Fruit fly (Drosophila melanogaster) whole organism, pupa: Measurements from ENCODE around the gene meng.

Experiments used
- CG10348 ChIP-seq: fragments of 200-800 bp; sonication (Bioruptor generic); IDR thresholded peaks from 2 replicates; pipeline ENCODE4 v1.3.6; 2022; ENCODE audit warnings: missing biosample characterization, missing genetic modification characterization
- CG4496 ChIP-seq: fragments of 200-800 bp; sonication (Bioruptor generic); IDR thresholded peaks from 3 replicates; pipeline ENCODE4 v1.3.6; 2022; ENCODE audit warnings: missing biosample characterization, missing genetic modification characterization
- D1 ChIP-seq: fragments of 200-800 bp; sonication (Bioruptor generic); optimal IDR thresholded peaks from 2 replicates; lab custom pipeline; 2018; ENCODE audit warnings: missing biosample characterization, mild to moderate bottlenecking, missing genetic modification characterization, moderate library complexity
- EcR ChIP-seq: fragments of 200-800 bp; sonication (Bioruptor generic); optimal IDR thresholded peaks from 3 replicates; lab custom pipeline; 2019; ENCODE audit warnings: missing biosample characterization, missing genetic modification characterization, mild to moderate bottlenecking, moderate library complexity, missing genetic modification reagents
- Pif1B ChIP-seq: fragments of 200-800 bp; sonication (Bioruptor generic); optimal IDR thresholded peaks from 3 replicates; lab custom pipeline; 2016; ENCODE audit warnings: missing biosample characterization, missing genetic modification characterization
- fd96Ca ChIP-seq: fragments of 200-800 bp; sonication (Bioruptor generic); IDR thresholded peaks from 3 replicates; pipeline ENCODE4 v1.3.6; 2022; ENCODE audit warnings: missing biosample characterization, missing genetic modification characterization

DNA sequence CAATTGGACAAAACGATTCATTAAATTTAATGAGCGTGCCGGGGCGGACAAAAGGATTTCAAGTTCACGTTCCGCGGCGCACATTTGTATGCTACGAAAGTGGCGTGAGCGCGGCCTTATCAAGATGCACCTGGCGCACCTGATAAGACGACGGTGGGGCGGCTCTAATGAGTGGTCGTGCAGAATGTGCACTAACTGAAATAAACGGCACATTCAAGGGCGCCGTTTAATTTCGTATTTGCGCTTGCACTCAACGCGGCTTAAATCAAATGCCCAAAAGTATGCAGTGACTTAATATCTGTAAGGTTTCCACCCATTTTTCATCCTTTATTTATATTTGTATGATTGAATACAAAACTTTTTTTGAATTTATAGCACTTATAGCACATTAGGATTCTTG lies 25.4 kb upstream of the meng start:
- no peak for TF ChIP-seq D1
- TF ChIP-seq EcR (GFP tag; lab: Kevin White, UChicago) = no peak
- no peak for TF ChIP-seq fd96Ca (GFP tag; lab: Robert Waterston, UW)
- TF ChIP-seq Pif1B (GFP tag; lab: Kevin White, UChicago) = no peak
- TF ChIP-seq CG4496 (GFP tag; lab: Robert Waterston, UW) = no peak
- TF ChIP-seq CG10348 (GFP tag; lab: Robert Waterston, UW) = no peak
